ENCODE assay signal across 6 worm cellular contexts in the genomic region with DNA sequence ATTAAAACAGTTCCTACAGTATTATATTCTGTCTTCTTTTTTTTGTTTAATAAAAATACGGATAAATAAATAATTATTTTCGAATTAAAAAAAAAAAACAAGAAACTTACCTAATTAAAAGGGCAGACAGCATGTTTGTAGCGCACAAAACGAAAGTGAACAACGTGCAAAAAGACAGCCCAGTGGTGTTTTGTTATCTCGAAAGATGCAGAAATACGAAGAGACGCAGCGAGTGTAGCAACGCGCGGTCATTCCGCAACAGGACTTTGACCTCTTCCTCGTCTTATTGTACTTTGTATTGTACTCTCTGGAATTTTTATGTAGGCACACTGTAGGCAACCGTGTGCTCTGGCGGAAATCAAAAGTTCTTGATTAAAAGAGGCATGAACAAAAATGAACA.
TF ChIP-seq lines count a peak whose summit lies in the region.

gbh-1 (minus strand) TSS at position 149 of the 400 bp plus-strand sequence.

TF ChIP-seq in whole organism, L1 larva, 84 proteins besides CTCF, POLR2A, EP300 and RAD21:
- TF ChIP-seq nhr-77 (tag; optimal IDR thresholded peaks at IDR 0.05; lab: Kevin White, UChicago) (no peak), blmp-1 (tag; optimal IDR thresholded peaks at IDR 0.05; lab: Kevin White, UChicago) (peak; percentile 70), unc-98 (GFP tag; IDR thresholded peaks at IDR 0.05; lab: Robert Waterston, UW) (no peak), elt-2 (tag; optimal IDR thresholded peaks at IDR 0.05; lab: Kevin White, UChicago) (peak; percentile 26)
TF ChIP-seq in whole organism, L1 larva: peak in this region for 2.

TF ChIP-seq in whole organism, L2 larva, 48 proteins besides CTCF, POLR2A, EP300 and RAD21:
- TF ChIP-seq fos-1 (tag; optimal IDR thresholded peaks at IDR 0.05; lab: Kevin White, UChicago) (peak; percentile 19), egl-27 (tag; optimal IDR thresholded peaks at IDR 0.05; lab: Kevin White, UChicago) (no peak), mdl-1 (tag; optimal IDR thresholded peaks at IDR 0.05; lab: Kevin White, UChicago) (peak in 1 of 2 experiments; percentile 6), mab-5 (tag; optimal IDR thresholded peaks at IDR 0.05; lab: Kevin White, UChicago) (no peak), crh-2 (tag; optimal IDR thresholded peaks at IDR 0.05; lab: Kevin White, UChicago) (peak; percentile 28), blmp-1 (tag; optimal IDR thresholded peaks at IDR 0.05; lab: Kevin White, UChicago; ENCODE audit: insufficient read depth) (peak; percentile 50)

TF ChIP-seq in whole organism, L3 larva, 47 proteins besides CTCF, POLR2A, EP300 and RAD21:
- no peak for TF ChIP-seq zag-1 (tag; optimal IDR thresholded peaks at IDR 0.05; lab: Kevin White, UChicago)
- no peak for TF ChIP-seq ZK546.5 (tag; optimal IDR thresholded peaks at IDR 0.05; lab: Kevin White, UChicago)
- TF ChIP-seq nhr-25 (tag; optimal IDR thresholded peaks at IDR 0.05; lab: Kevin White, UChicago) = no peak
- peak; percentile 53 for TF ChIP-seq pqm-1 (tag; optimal IDR thresholded peaks at IDR 0.05; lab: Kevin White, UChicago)
- TF ChIP-seq nhr-23 (tag; optimal IDR thresholded peaks at IDR 0.05; lab: Kevin White, UChicago) = no peak
- peak; percentile 60 for TF ChIP-seq elt-2 (tag; optimal IDR thresholded peaks at IDR 0.05; lab: Kevin White, UChicago)
- TF ChIP-seq ceh-28 (tag; optimal IDR thresholded peaks at IDR 0.05; lab: Kevin White, UChicago) = no peak

TF ChIP-seq in whole organism, L4 larva, 104 proteins besides CTCF, POLR2A, EP300 and RAD21 (continues in another document):
- TF ChIP-seq unc-39 (tag; optimal IDR thresholded peaks at IDR 0.05; lab: Kevin White, UChicago) (no peak), hif-1 (tag; optimal IDR thresholded peaks at IDR 0.05; lab: Kevin White, UChicago) (peak in 1 of 2 experiments; percentile 73), mes-2 (tag; optimal IDR thresholded peaks at IDR 0.05; lab: Kevin White, UChicago; ENCODE audit: poor library complexity, severe bottlenecking) (no peak), php-3 (GFP tag; IDR thresholded peaks at IDR 0.05; lab: Robert Waterston, UW) (0 out of 2 replicates have a peak, but pooled peaks have one; percentile 22), R02D3.7 (tag; optimal IDR thresholded peaks at IDR 0.05; lab: Kevin White, UChicago) (no peak), D1046.2 (GFP tag; IDR thresholded peaks at IDR 0.05; lab: Robert Waterston, UW) (no peak), hmg-1.1 (GFP tag; IDR thresholded peaks at IDR 0.05; lab: Robert Waterston, UW) (no peak), nhr-48 (tag; optimal IDR thresholded peaks at IDR 0.05; lab: Kevin White, UChicago) (peak; percentile 32), nhr-28 (tag; optimal IDR thresholded peaks at IDR 0.05; lab: Kevin White, UChicago) (peak; percentile 99), lin-29 (GFP tag; IDR thresholded peaks at IDR 0.05; lab: Robert Waterston, UW) (no peak), egl-43 (GFP tag; IDR thresholded peaks at IDR 0.05; lab: Robert Waterston, UW) (no peak), arid-1 (GFP tag; conservative IDR thresholded peaks at IDR 0.05; lab: Robert Waterston, UW) (no peak), ZK337.2 (GFP tag; IDR thresholded peaks at IDR 0.05; lab: Robert Waterston, UW) (no peak), lin-39 (tag; optimal IDR thresholded peaks at IDR 0.05; lab: Kevin White, UChicago) (no peak), hlh-11 (tag; optimal IDR thresholded peaks at IDR 0.05; lab: Kevin White, UChicago) (peak; percentile 59), lin-15B (tag; optimal IDR thresholded peaks at IDR 0.05; lab: Kevin White, UChicago) (no peak), skn-1 (tag; optimal IDR thresholded peaks at IDR 0.05; lab: Kevin White, UChicago) (no peak), pqm-1 (tag; optimal IDR thresholded peaks at IDR 0.05; lab: Kevin White, UChicago) (no peak), Y75B8A.6 (GFP tag; IDR thresholded peaks at IDR 0.05; lab: Robert Waterston, UW) (no peak), mxl-3 (GFP tag; optimal IDR thresholded peaks at IDR 0.05; lab: Kevin White, UChicago) (peak; percentile 50), tag-97 (GFP tag; IDR thresholded peaks at IDR 0.05; lab: Robert Waterston, UW) (no peak), lim-7 (GFP tag; IDR thresholded peaks at IDR 0.05; lab: Robert Waterston, UW) (no peak), aha-1 (tag; lab: Kevin White, UChicago) (no peak), mdl-1 (tag; optimal IDR thresholded peaks at IDR 0.05; lab: Kevin White, UChicago) (peak in 1 of 2 experiments; percentile 73)

TF ChIP-seq in whole organism, late embryonic, 69 proteins besides CTCF, POLR2A, EP300 and RAD21:
- no peak for TF ChIP-seq fkh-6 (tag; optimal IDR thresholded peaks at IDR 0.05; lab: Kevin White, UChicago)
- TF ChIP-seq elt-2 (tag; optimal IDR thresholded peaks at IDR 0.05; lab: Kevin White, UChicago) = peak; percentile 17

TF ChIP-seq in whole organism, young adult, 124 proteins besides CTCF, POLR2A, EP300 and RAD21:
- TF ChIP-seq efl-1 (GFP tag; optimal IDR thresholded peaks at IDR 0.05; lab: Kevin White, UChicago) (no peak), sea-2 (GFP tag; IDR thresholded peaks at IDR 0.05; lab: Robert Waterston, UW) (no peak), F52B5.7 (tag; optimal IDR thresholded peaks at IDR 0.05; lab: Kevin White, UChicago) (no peak), ztf-3 (GFP tag; optimal IDR thresholded peaks at IDR 0.05; lab: Kevin White, UChicago) (no peak), ceh-58 (GFP tag; IDR thresholded peaks at IDR 0.05; lab: Robert Waterston, UW) (no peak), nhr-80 (tag; optimal IDR thresholded peaks at IDR 0.05; lab: Kevin White, UChicago) (peak; percentile 26), ceh-40 (GFP tag; IDR thresholded peaks at IDR 0.05; lab: Robert Waterston, UW) (no peak), hmg-1.2 (GFP tag; IDR thresholded peaks at IDR 0.05; lab: Robert Waterston, UW) (0 out of 2 replicates have a peak, but pooled peaks have one; percentile 8), pbrm-1 (GFP tag; IDR thresholded peaks at IDR 0.05; lab: Robert Waterston, UW) (no peak)
